Fruit fly (Drosophila melanogaster) whole organism: ENCODE measurements around the gene CG43293.

Source experiments
- CG8478 ChIP-seq: fragments of >200 bp; optimal IDR thresholded peaks from 2 replicates; lab custom pipeline; 2018; ENCODE audit warnings: inconsistent platforms
- Dll ChIP-seq: fragments of >200 bp; optimal IDR thresholded peaks from 2 replicates; lab custom pipeline; 2017
- EcR ChIP-seq, 2 experiments: fragments of >200 bp; optimal IDR thresholded peaks; 2 replicates each; lab custom pipeline; 2017; ENCODE audit warnings: missing biosample characterization in 2 of 2, missing genetic modification characterization in 2 of 2, missing genetic modification reagents in 2 of 2
- pan ChIP-seq: fragments of >200 bp; optimal IDR thresholded peaks from 2 replicates; lab custom pipeline; 2017
- psq ChIP-seq: fragments of >200 bp; optimal IDR thresholded peaks from 2 replicates; lab custom pipeline; 2017
- usp ChIP-seq: fragments of >200 bp; optimal IDR thresholded peaks from 2 replicates; lab custom pipeline; 2017; ENCODE audit warnings: missing biosample characterization, missing genetic modification characterization, mixed read lengths

DNA sequence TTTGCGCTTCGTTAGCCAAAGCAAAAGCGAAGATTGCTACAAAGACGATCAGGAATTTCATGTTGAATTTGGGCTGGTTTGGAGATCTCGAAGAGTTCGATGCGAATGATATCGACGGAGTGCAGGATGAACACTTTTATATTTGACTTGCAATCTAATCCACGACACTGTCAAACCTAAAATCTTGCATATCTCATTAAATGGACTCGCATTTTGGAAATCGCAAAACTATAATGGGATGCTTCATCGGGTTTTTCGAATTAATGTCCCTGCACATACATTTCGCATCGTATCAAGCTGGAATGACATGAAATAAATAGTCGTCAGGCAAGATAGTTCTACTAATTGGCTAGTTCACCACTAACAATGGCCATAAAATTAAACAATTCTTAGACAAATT is 47.0 kb upstream of the CG43293 start, which contains the start of gene Lcp65Ae:
- TF ChIP-seq psq (lab: Kevin White, UChicago) = no peak
- no peak for TF ChIP-seq usp (GFP tag; lab: Kevin White, UChicago)
- no peak for TF ChIP-seq Dll
- no peak for TF ChIP-seq pan (lab: Kevin White, UChicago)
- TF ChIP-seq EcR (GFP tag; optimal IDR thresholded peaks at IDR 0.05; lab: Kevin White, UChicago) = no peak
- no peak for TF ChIP-seq CG8478
